Worm (Caenorhabditis elegans): Measurements from ENCODE around the gene F56D5.9.

ce11 chrIV:9438753-9439152 lies 16.4 kb upstream of the F56D5.9 start:
- peak; percentile 56 for TF ChIP-seq nhr-43 (tag; optimal IDR thresholded peaks at IDR 0.05; ENCODE audit: poor library complexity, severe bottlenecking)
- TF ChIP-seq nhr-11 (tag; optimal IDR thresholded peaks at IDR 0.05): no peak

Data from whole organism, L3 larva.